Worm (Caenorhabditis elegans): ENCODE measurements around the gene fbxb-102.

DNA sequence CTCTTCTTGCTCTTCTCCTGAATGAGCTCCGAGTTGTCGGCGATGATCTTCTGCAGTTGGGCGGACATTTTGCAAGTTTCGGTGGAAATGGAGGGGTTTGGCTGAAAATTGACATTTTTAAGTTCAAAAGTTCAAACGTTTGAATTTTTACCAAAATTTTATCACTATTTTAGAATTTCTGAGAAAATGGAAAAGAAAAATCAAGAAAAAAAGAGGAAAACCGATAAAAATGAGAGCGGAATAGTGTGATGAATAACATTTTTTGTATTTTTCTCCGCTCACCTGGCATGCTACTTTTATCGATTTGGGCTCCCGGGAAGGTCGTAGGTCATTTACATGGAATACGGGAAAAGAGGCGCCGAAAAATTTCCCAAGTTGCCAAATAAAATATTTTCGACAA, 2.3 kb downstream of the fbxb-102 start, which contains the start of gene F15A4.10:
- no peak for TF ChIP-seq nhr-28 (tag; optimal IDR thresholded peaks at IDR 0.05)
- TF ChIP-seq unc-62 (GFP tag; optimal IDR thresholded peaks at IDR 0.05), result no peak
- TF ChIP-seq fos-1 (tag; optimal IDR thresholded peaks at IDR 0.05), result no peak
- no peak for TF ChIP-seq pha-4 (tag; optimal IDR thresholded peaks at IDR 0.05)
- TF ChIP-seq elt-2 (tag; optimal IDR thresholded peaks at IDR 0.05), result no peak
- TF ChIP-seq tbx-2 (tag; optimal IDR thresholded peaks at IDR 0.05), result no peak
- no peak for TF ChIP-seq ztf-11 (tag; optimal IDR thresholded peaks at IDR 0.05)
- no peak for TF ChIP-seq nhr-12 (tag; optimal IDR thresholded peaks at IDR 0.05)
